Worm (Caenorhabditis elegans) whole organism, L2 larva: ENCODE data around the gene W06G6.17.

Source experiments
- R02D3.7 ChIP-seq: fragments of 150-350 bp; optimal IDR thresholded peaks from 2 replicates; lab custom pipeline; 2014; ENCODE audit warnings: missing biosample characterization, missing genetic modification characterization
- Y55F3AM.14 ChIP-seq: fragments of 200-800 bp; sonication (Bioruptor generic); optimal IDR thresholded peaks from 2 replicates; lab custom pipeline; 2018; ENCODE audit warnings: mild to moderate bottlenecking, missing genetic modification characterization, missing compliant biosample characterization
- ZK546.5 ChIP-seq: sonication (generic microtip); optimal IDR thresholded peaks from 2 replicates; lab custom pipeline; 2017; ENCODE audit warnings: missing biosample characterization, missing genetic modification characterization
- alr-1 ChIP-seq: fragments of 150-350 bp; optimal IDR thresholded peaks from 2 replicates; lab custom pipeline; 2014; ENCODE audit warnings: missing biosample characterization, missing genetic modification characterization
- ama-1 ChIP-seq: fragments of 150-350 bp; optimal IDR thresholded peaks from 2 replicates; lab custom pipeline; 2018; ENCODE audit warnings: inconsistent platforms
- blmp-1 ChIP-seq: sonication (generic microtip); optimal IDR thresholded peaks from 2 replicates; lab custom pipeline; 2017; ENCODE audit warnings: missing genetic modification characterization, mild to moderate bottlenecking, missing compliant biosample characterization, antibody characterized with exemption, moderate library complexity; ENCODE audit not compliant: insufficient read depth
- crh-2 ChIP-seq: sonication (generic microtip); optimal IDR thresholded peaks from 2 replicates; lab custom pipeline; 2017; ENCODE audit warnings: missing biosample characterization, missing genetic modification characterization
- dmd-4 ChIP-seq: sonication (generic microtip); optimal IDR thresholded peaks from 2 replicates; lab custom pipeline; 2017; ENCODE audit warnings: missing biosample characterization, missing genetic modification characterization
- elt-1 ChIP-seq: fragments of 150-350 bp; optimal IDR thresholded peaks from 2 replicates; lab custom pipeline; 2014; ENCODE audit warnings: missing biosample characterization, missing genetic modification characterization
- elt-3 ChIP-seq: sonication (generic microtip); optimal IDR thresholded peaks from 2 replicates; lab custom pipeline; 2017; ENCODE audit warnings: missing biosample characterization, missing genetic modification characterization
- fos-1 ChIP-seq: fragments of 150-350 bp; optimal IDR thresholded peaks from 2 replicates; lab custom pipeline; 2014; ENCODE audit warnings: missing biosample characterization, missing genetic modification characterization
- gmeb-1 ChIP-seq: fragments of 150-350 bp; optimal IDR thresholded peaks from 2 replicates; lab custom pipeline; 2014; ENCODE audit warnings: missing biosample characterization, missing genetic modification characterization
- lin-11 ChIP-seq: fragments of 150-350 bp; sonication (generic microtip); optimal IDR thresholded peaks from 2 replicates; lab custom pipeline; 2014; ENCODE audit warnings: missing biosample characterization, missing genetic modification characterization, inconsistent platforms, mixed read lengths
- lin-13 ChIP-seq: fragments of 150-350 bp; optimal IDR thresholded peaks from 2 replicates; lab custom pipeline; 2014; ENCODE audit warnings: missing biosample characterization, missing genetic modification reagents, missing genetic modification characterization
- lin-39 ChIP-seq: fragments of 150-350 bp; optimal IDR thresholded peaks from 2 replicates; lab custom pipeline; 2014; ENCODE audit warnings: missing biosample characterization, missing genetic modification reagents, missing genetic modification characterization
- lsy-2 ChIP-seq, 2 experiments: fragments of 150-350 bp in 1 of 2; sonication (generic microtip) in 1 of 2; optimal IDR thresholded peaks; 2 replicates each; lab custom pipeline; 2014 to 2017; ENCODE audit warnings: missing biosample characterization in 2 of 2, missing genetic modification characterization in 2 of 2
- mab-5 ChIP-seq: fragments of 150-350 bp; optimal IDR thresholded peaks from 2 replicates; lab custom pipeline; 2014; ENCODE audit warnings: missing biosample characterization, missing genetic modification characterization
- mbf-1 ChIP-seq: sonication (generic microtip); optimal IDR thresholded peaks from 2 replicates; lab custom pipeline; 2017; ENCODE audit warnings: missing biosample characterization, missing genetic modification characterization
- nhr-10 ChIP-seq: sonication (generic microtip); optimal IDR thresholded peaks from 2 replicates; lab custom pipeline; 2017; ENCODE audit warnings: missing biosample characterization, missing genetic modification characterization
- nhr-11 ChIP-seq: fragments of 150-350 bp; optimal IDR thresholded peaks from 2 replicates; lab custom pipeline; 2014; ENCODE audit warnings: missing biosample characterization, missing genetic modification characterization
- nhr-12 ChIP-seq: fragments of 150-350 bp; optimal IDR thresholded peaks from 2 replicates; lab custom pipeline; 2014; ENCODE audit warnings: missing biosample characterization, missing genetic modification characterization
- nhr-129 ChIP-seq: fragments of 150-350 bp; optimal IDR thresholded peaks from 2 replicates; lab custom pipeline; 2014; ENCODE audit warnings: missing biosample characterization, missing genetic modification characterization
- nhr-21 ChIP-seq: fragments of 150-350 bp; optimal IDR thresholded peaks from 2 replicates; lab custom pipeline; 2014; ENCODE audit warnings: missing biosample characterization, missing genetic modification characterization
- nhr-23 ChIP-seq: fragments of 150-350 bp; optimal IDR thresholded peaks from 2 replicates; lab custom pipeline; 2014; ENCODE audit warnings: missing biosample characterization, missing genetic modification reagents, missing genetic modification characterization
- nhr-237 ChIP-seq: fragments of 150-350 bp; optimal IDR thresholded peaks from 2 replicates; lab custom pipeline; 2014; ENCODE audit warnings: missing biosample characterization, missing genetic modification characterization
- nhr-25 ChIP-seq: fragments of 150-350 bp; sonication (generic microtip); optimal IDR thresholded peaks from 3 replicates; lab custom pipeline; 2014; ENCODE audit warnings: missing biosample characterization, missing genetic modification characterization
- peb-1 ChIP-seq: fragments of 150-350 bp; optimal IDR thresholded peaks from 2 replicates; lab custom pipeline; 2014; ENCODE audit warnings: missing biosample characterization, missing genetic modification characterization
- sem-4 ChIP-seq: fragments of 150-350 bp; optimal IDR thresholded peaks from 2 replicates; lab custom pipeline; 2014; ENCODE audit warnings: missing biosample characterization, missing genetic modification reagents, missing genetic modification characterization
- skn-1 ChIP-seq: sonication (generic microtip); optimal IDR thresholded peaks from 2 replicates; lab custom pipeline; 2017; ENCODE audit warnings: missing biosample characterization, missing genetic modification characterization
- sma-3 ChIP-seq: sonication (generic microtip); optimal IDR thresholded peaks from 2 replicates; lab custom pipeline; 2016; ENCODE audit warnings: missing genetic modification reagents, missing genetic modification characterization, missing compliant biosample characterization
- snpc-4 ChIP-seq: fragments of 150-350 bp; optimal IDR thresholded peaks from 2 replicates; lab custom pipeline; 2014; ENCODE audit warnings: missing biosample characterization, missing genetic modification characterization
- unc-39 ChIP-seq: fragments of 150-350 bp; optimal IDR thresholded peaks from 2 replicates; lab custom pipeline; 2014; ENCODE audit warnings: missing biosample characterization, missing genetic modification characterization
- unc-55 ChIP-seq: fragments of 150-350 bp; sonication (generic microtip); optimal IDR thresholded peaks from 3 replicates; lab custom pipeline; 2014; ENCODE audit warnings: missing biosample characterization, missing genetic modification reagents, missing genetic modification characterization
- unc-62 ChIP-seq: fragments of 150-350 bp; optimal IDR thresholded peaks from 2 replicates; lab custom pipeline; 2014; ENCODE audit warnings: missing biosample characterization, missing genetic modification reagents, missing genetic modification characterization
- zag-1 ChIP-seq: fragments of 150-350 bp; optimal IDR thresholded peaks from 2 replicates; lab custom pipeline; 2014; ENCODE audit warnings: missing biosample characterization, missing genetic modification characterization
- ztf-1 ChIP-seq: fragments of 200-800 bp; sonication (Bioruptor generic); conservative IDR thresholded peaks from 2 replicates; pipeline ENCODE4 v1.3.6; 2022; ENCODE audit warnings: missing genetic modification characterization, missing compliant biosample characterization
- ztf-11 ChIP-seq: sonication (generic microtip); optimal IDR thresholded peaks from 2 replicates; lab custom pipeline; 2017; ENCODE audit warnings: missing biosample characterization, missing genetic modification characterization
- ztf-4 ChIP-seq: fragments of 150-350 bp; optimal IDR thresholded peaks from 2 replicates; lab custom pipeline; 2014; ENCODE audit warnings: missing biosample characterization, missing genetic modification characterization

The W06G6.17 gene

ce11 chrV:16674399-16674798 lies 29.3 kb upstream of the W06G6.17 start:
- TF ChIP-seq lsy-2 (tag; optimal IDR thresholded peaks at IDR 0.05; lab: Kevin White, UChicago) (no peak), gmeb-1 (tag; lab: Kevin White, UChicago) (no peak), nhr-25 (tag; lab: Kevin White, UChicago) (no peak), skn-1 (no peak), lin-13 (GFP tag; lab: Kevin White, UChicago) (no peak), Y55F3AM.14 (GFP tag; lab: Kevin White, UChicago) (no peak), alr-1 (tag; lab: Kevin White, UChicago) (no peak), dmd-4 (tag; lab: Kevin White, UChicago) (no peak), nhr-12 (no peak), nhr-23 (tag; lab: Kevin White, UChicago) (no peak), nhr-10 (tag; lab: Kevin White, UChicago) (no peak), zag-1 (no peak)

DNA sequence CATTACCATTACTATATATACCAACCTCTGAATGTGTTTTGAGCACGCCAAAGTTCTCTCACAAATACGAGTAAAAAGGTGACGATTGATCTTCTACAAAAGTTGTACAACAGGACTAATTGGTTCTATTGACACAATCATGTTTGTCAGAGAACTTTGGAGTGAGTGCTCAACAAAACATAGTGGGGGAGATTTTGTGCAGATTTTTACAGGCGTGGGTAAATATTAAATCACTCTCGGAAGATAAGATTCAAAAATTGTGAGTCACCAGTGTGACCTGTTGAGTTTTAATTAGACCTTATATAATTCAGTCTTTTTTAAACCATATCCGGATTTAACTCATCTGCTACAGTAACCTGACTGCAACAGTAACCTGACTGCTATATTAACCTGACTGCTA lies 27.1 kb upstream of the W06G6.17 start, which contains the start of gene F14F8.8:
Gene F14F8.8, minus strand, starts transcription at position 101 of the 400 bp plus-strand sequence.
- TF ChIP-seq sma-3 (no peak), crh-2 (no peak), elt-1 (no peak), unc-62 (GFP tag; lab: Kevin White, UChicago) (no peak), nhr-25 (tag; lab: Kevin White, UChicago) (no peak), peb-1 (tag; lab: Kevin White, UChicago) (no peak), nhr-21 (no peak), unc-55 (no peak), unc-39 (no peak), ama-1 (lab: Kevin White, UChicago) (no peak), zag-1 (no peak), lsy-2 (tag; optimal IDR thresholded peaks at IDR 0.05; lab: Kevin White, UChicago) (no peak), R02D3.7 (tag; lab: Kevin White, UChicago) (no peak), nhr-237 (tag; lab: Kevin White, UChicago) (no peak), lin-39 (no peak), ztf-4 (tag; lab: Kevin White, UChicago) (no peak)

ce11 chrV:16671190-16671589 lies 26.1 kb upstream of the W06G6.17 start, which contains the start of gene str-61:
TSS of gene str-61 (minus strand) at chrV:16671290.
- no peak for TF ChIP-seq nhr-12
- TF ChIP-seq ztf-4 (tag; lab: Kevin White, UChicago): no peak

ce11 chrV:16668473-16668872 lies 23.4 kb upstream of the W06G6.17 start, which contains the start of gene F14F8.9:
TSS of gene F14F8.9 (minus strand) at chrV:16668573.
- TF ChIP-seq ama-1 (lab: Kevin White, UChicago) (no peak), Y55F3AM.14 (GFP tag; lab: Kevin White, UChicago) (no peak), crh-2 (no peak), dmd-4 (tag; lab: Kevin White, UChicago) (no peak), ztf-11 (tag; lab: Kevin White, UChicago) (no peak), unc-39 (no peak), sma-3 (no peak), fos-1 (tag; lab: Kevin White, UChicago) (no peak), lin-11 (tag; lab: Kevin White, UChicago) (no peak), ztf-1 (GFP tag; lab: Robert Waterston, UW) (no peak), ZK546.5 (tag; lab: Kevin White, UChicago) (no peak), nhr-237 (tag; lab: Kevin White, UChicago) (no peak), ztf-4 (tag; lab: Kevin White, UChicago) (no peak), snpc-4 (no peak), nhr-12 (no peak), elt-1 (no peak), lsy-2 (tag; optimal IDR thresholded peaks at IDR 0.05; lab: Kevin White, UChicago) (no peak), nhr-21 (no peak), skn-1 (no peak), lin-39 (no peak)
- TF ChIP-seq, all 48 proteins: peak for 0

ce11 chrV:16666647-16667046 lies 21.6 kb upstream of the W06G6.17 start, which contains the start of gene F14F8.14:
TSS of gene F14F8.14 (minus strand) at chrV:16666747.
- no peak for TF ChIP-seq mab-5 (tag; lab: Kevin White, UChicago)
- no peak for TF ChIP-seq zag-1
- no peak for TF ChIP-seq mbf-1
- no peak for TF ChIP-seq lin-13 (GFP tag; lab: Kevin White, UChicago)
- TF ChIP-seq nhr-10 (tag; lab: Kevin White, UChicago): no peak
- no peak for TF ChIP-seq nhr-25 (tag; lab: Kevin White, UChicago)
- no peak for TF ChIP-seq unc-55
- no peak for TF ChIP-seq Y55F3AM.14 (GFP tag; lab: Kevin White, UChicago)
- TF ChIP-seq nhr-11 (tag; lab: Kevin White, UChicago): no peak
- no peak for TF ChIP-seq elt-3 (tag; lab: Kevin White, UChicago)
- TF ChIP-seq ZK546.5 (tag; lab: Kevin White, UChicago): no peak
- TF ChIP-seq lin-11 (tag; lab: Kevin White, UChicago): no peak
- no peak for TF ChIP-seq crh-2
- no peak for TF ChIP-seq alr-1 (tag; lab: Kevin White, UChicago)
- TF ChIP-seq sem-4 (tag; lab: Kevin White, UChicago): no peak
- no peak for TF ChIP-seq nhr-129 (tag; lab: Kevin White, UChicago)
- TF ChIP-seq nhr-12: no peak
- no peak for TF ChIP-seq blmp-1
- TF ChIP-seq elt-1: no peak
